Worm (Caenorhabditis elegans) whole organism, young adult: ENCODE measurements around the gene Y51H4A.13.
"Not testable (repeated sequence)": the region's sequence is repeated elsewhere in the genome, so short reads cannot be mapped to it uniquely, and the experiment has no call there.

Experiments
- unc-62 ChIP-seq: fragments of 150-350 bp; optimal IDR thresholded peaks from 2 replicates; lab custom pipeline; 2014; ENCODE audit warnings: missing biosample characterization, missing genetic modification reagents, missing genetic modification characterization
- zim-3 ChIP-seq: sonication (generic microtip); optimal IDR thresholded peaks from 2 replicates; lab custom pipeline; 2017; ENCODE audit warnings: mild to moderate bottlenecking, missing genetic modification characterization, moderate library complexity, missing compliant biosample characterization

ce11 chrIV:16650256-16650655 is 4.1 kb upstream of the Y51H4A.13 start:
- TF ChIP-seq unc-62 (GFP tag; lab: Kevin White, UChicago); zim-3 (tag; lab: Kevin White, UChicago): not testable (repeated sequence)
